Worm (Caenorhabditis elegans) whole organism, late embryonic: ENCODE data around the gene mam-3.

Experiments used
- ama-1 ChIP-seq: fragments of 150-350 bp; optimal IDR thresholded peaks from 2 replicates; lab custom pipeline; 2014
- rnt-1 ChIP-seq: sonication (generic microtip); optimal IDR thresholded peaks from 2 replicates; lab custom pipeline; 2016; ENCODE audit warnings: missing genetic modification characterization, missing compliant biosample characterization

ce11 chrIV:13422200-13422599 lies 23.0 kb downstream of the mam-3 start, which contains the start of gene nol-9:
- TF ChIP-seq rnt-1 (no peak), ama-1 (no peak)
